Fruit fly (Drosophila melanogaster): ENCODE results near the gene Kap-alpha1.

Gene Kap-alpha1

DNA sequence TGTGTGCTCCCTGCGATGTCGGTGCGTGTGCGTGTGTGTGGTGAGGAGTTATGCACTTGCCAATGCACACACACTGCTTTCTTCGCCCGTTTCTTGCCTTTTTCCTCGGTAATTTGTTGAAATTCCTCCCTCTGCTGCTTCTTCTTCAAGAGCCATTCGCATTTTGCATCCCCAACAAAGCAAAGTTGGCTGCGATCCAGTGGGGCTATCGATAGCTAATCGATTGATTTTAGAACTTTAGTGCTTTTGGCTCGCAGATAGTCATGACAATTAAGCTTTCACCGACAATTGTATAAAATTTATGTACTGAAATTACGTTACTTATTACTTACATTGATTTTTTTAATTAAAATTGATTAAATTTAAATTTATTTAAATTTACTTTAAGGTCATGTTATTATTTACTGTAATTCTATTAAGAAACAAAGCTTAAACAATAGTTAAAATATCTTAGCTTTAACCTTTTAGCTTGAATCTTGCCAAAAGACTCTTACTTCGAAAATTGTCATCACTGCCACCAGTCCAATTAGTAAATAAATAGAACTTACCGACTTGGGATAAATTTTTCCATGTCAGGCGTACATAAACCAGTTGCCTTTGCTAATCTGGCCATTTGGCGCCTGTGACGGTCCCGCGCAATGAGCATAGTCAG lies 27.2 kb downstream of the Kap-alpha1 start, which contains the start of the genes trc and CG32221 (continued):
- TF ChIP-seq CG7271 (tag; optimal IDR thresholded peaks at IDR 0.05) (no peak), CG34376 (GFP tag; optimal IDR thresholded peaks at IDR 0.05) (peak; percentile 53), CG7987 (GFP tag; optimal IDR thresholded peaks at IDR 0.05) (peak; percentile 83), CG8089 (GFP tag; optimal IDR thresholded peaks at IDR 0.05) (peak; percentile 24), Doc3 (GFP tag; IDR thresholded peaks at IDR 0.05; ENCODE audit: partially characterized antibody) (0 out of 3 replicates have a peak, but pooled peaks have one; percentile 20), row (GFP tag; IDR thresholded peaks at IDR 0.05) (peak; percentile 83), Spps (tag; optimal IDR thresholded peaks at IDR 0.05) (no peak), dysf (GFP tag; IDR thresholded peaks at IDR 0.05) (peak; percentile 25; the same call in 1 of the 3 replicates), Sox100B (GFP tag; optimal IDR thresholded peaks at IDR 0.05) (no peak), en (GFP tag; optimal IDR thresholded peaks at IDR 0.05) (no peak), Sin3A (optimal IDR thresholded peaks at IDR 0.05) (peak; percentile 48), Ssrp (tag; optimal IDR thresholded peaks at IDR 0.05) (no peak), ttk (GFP tag; IDR thresholded peaks at IDR 0.05) (peak; percentile 43; the same call in 1 of the 2 replicates), CG12299 (tag; optimal IDR thresholded peaks at IDR 0.05) (no peak), CG14441 (GFP tag; IDR thresholded peaks at IDR 0.05) (0 out of 2 replicates have a peak, but pooled peaks have one; percentile 7), gro (GFP tag; optimal IDR thresholded peaks at IDR 0.05) (no peak), ind (GFP tag; optimal IDR thresholded peaks at IDR 0.05) (no peak), MBD-R2 (GFP tag; IDR thresholded peaks at IDR 0.05) (peak; percentile 81), mam (GFP tag; optimal IDR thresholded peaks at IDR 0.05) (peak; percentile 17), cwo (GFP tag; optimal IDR thresholded peaks at IDR 0.05) (no peak), CG42726 (GFP tag; IDR thresholded peaks at IDR 0.05; ENCODE audit: partially characterized antibody) (peak; percentile 77), p53 (GFP tag; optimal IDR thresholded peaks at IDR 0.05) (peak; percentile 7), her (GFP tag; optimal IDR thresholded peaks at IDR 0.05) (no peak), wdn (GFP tag; IDR thresholded peaks at IDR 0.05) (no peak), CG9727 (GFP tag; optimal IDR thresholded peaks at IDR 0.05) (peak; percentile 38), Meics (GFP tag; optimal IDR thresholded peaks at IDR 0.05) (no peak), CG17186 (GFP tag; optimal IDR thresholded peaks at IDR 0.05) (peak; percentile 51), Xbp1 (GFP tag; optimal IDR thresholded peaks at IDR 0.05) (peak; percentile 52), CG9437 (GFP tag; optimal IDR thresholded peaks at IDR 0.05) (peak; percentile 4), kay (GFP tag; optimal IDR thresholded peaks at IDR 0.05) (no peak), CG6791 (GFP tag; IDR thresholded peaks at IDR 0.05; ENCODE audit: partially characterized antibody) (peak; percentile 73; the same call in 2 of the 3 replicates), Scr (GFP tag; IDR thresholded peaks at IDR 0.05; ENCODE audit: partially characterized antibody) (peak; percentile 73), CG15269 (tag; optimal IDR thresholded peaks at IDR 0.05) (no peak), CG12659 (GFP tag; optimal IDR thresholded peaks at IDR 0.05) (peak; percentile 91), CG5245 (GFP tag; optimal IDR thresholded peaks at IDR 0.05) (peak; percentile 31), CG4424 (GFP tag; optimal IDR thresholded peaks at IDR 0.05) (peak; percentile 44), HLH3B (GFP tag; IDR thresholded peaks at IDR 0.05) (peak; percentile 42; the same call in 1 of the 2 replicates), CG17359 (tag; optimal IDR thresholded peaks at IDR 0.05) (peak; percentile 33), ci (GFP tag; IDR thresholded peaks at IDR 0.05) (peak; percentile 81), usp (GFP tag; optimal IDR thresholded peaks at IDR 0.05) (no peak), Hand (GFP tag; optimal IDR thresholded peaks at IDR 0.05) (no peak), CG10565 (GFP tag; optimal IDR thresholded peaks at IDR 0.05) (no peak), Taf1 (GFP tag; IDR thresholded peaks at IDR 0.05) (no peak), CG3065 (GFP tag; optimal IDR thresholded peaks at IDR 0.05) (no peak), CG6254 (GFP tag; optimal IDR thresholded peaks at IDR 0.05) (peak; percentile 11), cato (GFP tag; optimal IDR thresholded peaks at IDR 0.05; ENCODE audit: borderline replicate concordance) (no peak), lov (optimal IDR thresholded peaks at IDR 0.05) (no peak), lov (GFP tag; IDR thresholded peaks at IDR 0.05) (0 out of 3 replicates have a peak, but pooled peaks have one; percentile 41), scrt (GFP tag; optimal IDR thresholded peaks at IDR 0.05) (no peak), lbe (GFP tag; optimal IDR thresholded peaks at IDR 0.05) (no peak)

Measured in whole organism, embryonic.